Fruit fly (Drosophila melanogaster) whole organism, embryonic: Measurements from ENCODE around the gene Tmep.
A peak's percentile ranks its signal among the peaks of the same experiment; 100 is the strongest.

Experiments
- Abd-B ChIP-seq: fragments of 200-800 bp; sonication (Bioruptor generic); optimal IDR thresholded peaks from 2 replicates; lab custom pipeline; 2018; ENCODE audit warnings: missing biosample characterization, mild to moderate bottlenecking, missing genetic modification characterization, moderate library complexity
- Awh ChIP-seq: fragments of 200-800 bp; sonication (Bioruptor generic); IDR thresholded peaks from 2 replicates; pipeline ENCODE4, ENCODE4 v1.3.6; 2022; ENCODE audit warnings: missing biosample characterization, missing genetic modification characterization
- CG1024 ChIP-seq: fragments of 200-800 bp; sonication (Bioruptor generic); IDR thresholded peaks from 2 replicates; pipeline ENCODE4 v1.3.6; 2022; ENCODE audit warnings: missing biosample characterization, missing genetic modification characterization
- CG10431 ChIP-seq: fragments of 200-800 bp; sonication (Bioruptor generic); optimal IDR thresholded peaks from 3 replicates; lab custom pipeline; 2018; ENCODE audit warnings: missing biosample characterization, mild to moderate bottlenecking, missing genetic modification characterization
- CG10543 ChIP-seq: fragments of 200-800 bp; sonication (Bioruptor generic); optimal IDR thresholded peaks from 3 replicates; lab custom pipeline; 2017; ENCODE audit warnings: missing biosample characterization, mild to moderate bottlenecking, missing genetic modification characterization, moderate library complexity
- CG12659 ChIP-seq: fragments of 200-800 bp; sonication (Bioruptor generic); optimal IDR thresholded peaks from 3 replicates; lab custom pipeline; 2017; ENCODE audit warnings: mild to moderate bottlenecking, missing biosample characterization, missing genetic modification reagents, missing genetic modification characterization
- CG13296 ChIP-seq: fragments of 200-800 bp; sonication (Bioruptor generic); optimal IDR thresholded peaks from 3 replicates; lab custom pipeline; 2018; ENCODE audit warnings: missing biosample characterization, mild to moderate bottlenecking, missing genetic modification characterization
- CG15601 ChIP-seq: fragments of 200-800 bp; sonication (Bioruptor generic); optimal IDR thresholded peaks from 3 replicates; lab custom pipeline; 2019; ENCODE audit warnings: missing biosample characterization, mild to moderate bottlenecking, missing genetic modification characterization, moderate library complexity
- CG2199 ChIP-seq: fragments of 200-800 bp; sonication (Bioruptor generic); IDR thresholded peaks from 3 replicates; pipeline ENCODE4 v1.3.6; 2022; ENCODE audit warnings: missing biosample characterization, missing genetic modification characterization
- CG2678 ChIP-seq: fragments of 200-800 bp; sonication (Bioruptor generic); optimal IDR thresholded peaks from 3 replicates; lab custom pipeline; 2019; ENCODE audit warnings: missing biosample characterization, mild to moderate bottlenecking, missing genetic modification characterization, moderate library complexity
- CG4328 ChIP-seq: fragments of 200-800 bp; sonication (Bioruptor generic); optimal IDR thresholded peaks from 3 replicates; lab custom pipeline; 2017; ENCODE audit warnings: missing biosample characterization, missing genetic modification reagents, missing genetic modification characterization
- CG6854 ChIP-seq: fragments of 200-800 bp; sonication (Bioruptor generic); optimal IDR thresholded peaks from 3 replicates; lab custom pipeline; 2017; ENCODE audit warnings: missing biosample characterization, mild to moderate bottlenecking, missing genetic modification characterization
- CG7987 ChIP-seq: fragments of 200-800 bp; sonication (Bioruptor generic); optimal IDR thresholded peaks from 2 replicates; lab custom pipeline; 2018; ENCODE audit warnings: missing biosample characterization, mild to moderate bottlenecking, missing genetic modification characterization, moderate library complexity
- CG8359 ChIP-seq: fragments of 200-800 bp; sonication (Bioruptor generic); optimal IDR thresholded peaks from 2 replicates; lab custom pipeline; 2017; ENCODE audit warnings: missing biosample characterization, mild to moderate bottlenecking, missing genetic modification characterization, borderline replicate concordance
- CG8765 ChIP-seq: fragments of 200-800 bp; sonication (Bioruptor generic); IDR thresholded peaks from 2 replicates; pipeline ENCODE4 v1.3.6; 2022; ENCODE audit warnings: missing biosample characterization, missing genetic modification characterization
- CG8924 ChIP-seq: fragments of 200-800 bp; optimal IDR thresholded peaks from 3 replicates; lab custom pipeline; 2019; ENCODE audit warnings: missing biosample characterization, mild to moderate bottlenecking, missing genetic modification characterization, moderate library complexity
- CG8944 ChIP-seq: fragments of 200-800 bp; sonication (Bioruptor generic); optimal IDR thresholded peaks from 3 replicates; lab custom pipeline; 2016; ENCODE audit warnings: missing biosample characterization, missing genetic modification characterization
- CoRest ChIP-seq: fragments of 200-800 bp; sonication (Bioruptor generic); optimal IDR thresholded peaks from 3 replicates; lab custom pipeline; 2018; ENCODE audit warnings: missing biosample characterization, mild to moderate bottlenecking, missing genetic modification characterization, moderate library complexity
- CrebB ChIP-seq: fragments of 200-800 bp; sonication (Bioruptor generic); optimal IDR thresholded peaks from 3 replicates; lab custom pipeline; 2018; ENCODE audit warnings: missing biosample characterization, mild to moderate bottlenecking, missing genetic modification characterization
- Dbx ChIP-seq: fragments of 200-800 bp; sonication (Bioruptor generic); IDR thresholded peaks from 3 replicates; pipeline ENCODE4 v1.3.6; 2022; ENCODE audit warnings: missing biosample characterization, missing genetic modification characterization
- Deaf1 ChIP-seq: fragments of 200-800 bp; optimal IDR thresholded peaks from 3 replicates; lab custom pipeline; 2019; ENCODE audit warnings: missing biosample characterization, mild to moderate bottlenecking, missing genetic modification characterization, moderate library complexity
- HLHmδ ChIP-seq: fragments of 200-800 bp; sonication (Bioruptor generic); optimal IDR thresholded peaks from 2 replicates; lab custom pipeline; 2018; ENCODE audit warnings: missing biosample characterization, mild to moderate bottlenecking, missing genetic modification characterization, moderate library complexity
- Hr39 ChIP-seq: fragments of >200 bp; optimal IDR thresholded peaks from 2 replicates; lab custom pipeline; 2017
- Hr51 ChIP-seq, 2 experiments: fragments of 200-800 bp; sonication (Bioruptor generic); optimal IDR thresholded peaks; 2 replicates in 1 of 2; 3 replicates in 1 of 2; lab custom pipeline; 2016 to 2018; ENCODE audit warnings: missing biosample characterization in 2 of 2, missing genetic modification characterization in 2 of 2, mild to moderate bottlenecking in 1 of 2, moderate library complexity in 1 of 2
- Jarid2 ChIP-seq: fragments of 200-800 bp; sonication (Bioruptor generic); optimal IDR thresholded peaks from 3 replicates; lab custom pipeline; 2017; ENCODE audit warnings: mild to moderate bottlenecking, missing biosample characterization, missing genetic modification reagents, missing genetic modification characterization
- Pdp1 ChIP-seq, 2 experiments: fragments of 200-800 bp; sonication (Bioruptor generic); optimal IDR thresholded peaks; 3 replicates each; lab custom pipeline; 2016; ENCODE audit warnings: missing biosample characterization in 2 of 2, missing genetic modification characterization in 2 of 2, mild to moderate bottlenecking in 1 of 2, moderate library complexity in 1 of 2
- Rx ChIP-seq: fragments of 200-800 bp; sonication (Bioruptor generic); IDR thresholded peaks from 2 replicates; pipeline ENCODE4 v1.3.6; 2022; ENCODE audit warnings: missing biosample characterization, missing genetic modification characterization
- Scr ChIP-seq: fragments of 200-800 bp; sonication (Bioruptor generic); IDR thresholded peaks from 2 replicates; pipeline ENCODE4 v1.3.6; 2022; ENCODE audit warnings: missing biosample characterization, missing genetic modification characterization; ENCODE audit not compliant: partially characterized antibody
- Side ChIP-seq: fragments of 200-800 bp; sonication (Bioruptor generic); optimal IDR thresholded peaks from 2 replicates; lab custom pipeline; 2016; ENCODE audit warnings: missing biosample characterization, missing genetic modification characterization
- Trl ChIP-seq, 3 experiments: fragments of >200 bp in 2 of 3; fragments of 200-800 bp in 1 of 3; sonication (Bioruptor generic) in 1 of 3; optimal IDR thresholded peaks; 2 replicates in 1 of 3; 3 replicates in 2 of 3; lab custom pipeline; 2016 to 2017; ENCODE audit warnings: missing biosample characterization in 1 of 3, missing genetic modification characterization in 1 of 3
- cato ChIP-seq: fragments of 200-800 bp; sonication (Bioruptor generic); optimal IDR thresholded peaks from 2 replicates; lab custom pipeline; 2016; ENCODE audit warnings: missing biosample characterization, missing genetic modification characterization, borderline replicate concordance
- crol ChIP-seq: fragments of 200-800 bp; sonication (Bioruptor generic); IDR thresholded peaks from 2 replicates; pipeline ENCODE4 v1.3.6; 2022; ENCODE audit warnings: missing biosample characterization, missing genetic modification characterization
- eve ChIP-seq, 2 experiments: fragments of >200 bp; optimal IDR thresholded peaks; 2 replicates each; lab custom pipeline; 2017; ENCODE audit warnings: missing biosample characterization in 2 of 2, missing genetic modification characterization in 2 of 2
- ftz-f1 ChIP-seq: fragments of 200-800 bp; sonication (Bioruptor generic); optimal IDR thresholded peaks from 2 replicates; lab custom pipeline; 2016; ENCODE audit warnings: missing biosample characterization, missing genetic modification characterization
- h ChIP-seq: fragments of >200 bp; optimal IDR thresholded peaks from 2 replicates; lab custom pipeline; 2017
- hb ChIP-seq: fragments of 200-800 bp; sonication (Bioruptor generic); IDR thresholded peaks from 3 replicates; pipeline ENCODE4 v1.3.6; 2022; ENCODE audit warnings: missing biosample characterization, missing genetic modification characterization; ENCODE audit not compliant: partially characterized antibody
- hkb ChIP-seq, 2 experiments: fragments of 200-800 bp in 1 of 2; fragments of >200 bp in 1 of 2; sonication (Bioruptor generic) in 1 of 2; IDR thresholded peaks in 1 of 2; optimal IDR thresholded peaks in 1 of 2; 2 replicates each; pipeline versions ENCODE4 v1.3.6 to Lab custom; 2017 to 2022; ENCODE audit warnings: missing biosample characterization in 1 of 2, missing genetic modification characterization in 1 of 2
- jing ChIP-seq: fragments of 200-800 bp; sonication (Bioruptor generic); optimal IDR thresholded peaks from 2 replicates; lab custom pipeline; 2018; ENCODE audit warnings: missing biosample characterization, mild to moderate bottlenecking, missing genetic modification characterization
- kay ChIP-seq: fragments of 200-800 bp; sonication (Bioruptor generic); optimal IDR thresholded peaks from 2 replicates; lab custom pipeline; 2016; ENCODE audit warnings: missing biosample characterization, missing genetic modification characterization
- mam ChIP-seq: fragments of 200-800 bp; sonication (Bioruptor generic); optimal IDR thresholded peaks from 3 replicates; lab custom pipeline; 2016; ENCODE audit warnings: missing biosample characterization, missing genetic modification characterization
- otp ChIP-seq: fragments of 200-800 bp; sonication (Bioruptor generic); IDR thresholded peaks from 3 replicates; pipeline ENCODE4, ENCODE4 v1.3.6; 2022; ENCODE audit warnings: missing biosample characterization, missing genetic modification characterization
- sd ChIP-seq: fragments of 200-800 bp; sonication (Bioruptor generic); optimal IDR thresholded peaks from 3 replicates; lab custom pipeline; 2018; ENCODE audit warnings: missing biosample characterization, mild to moderate bottlenecking, missing genetic modification characterization, moderate library complexity
- sens ChIP-seq: fragments of 200-800 bp; sonication (Bioruptor generic); peaks from one replicate; lab custom pipeline; 2016; ENCODE audit warnings: missing biosample characterization, missing genetic modification characterization
- tna ChIP-seq: fragments of 200-800 bp; sonication (Bioruptor generic); IDR thresholded peaks from 2 replicates; pipeline ENCODE4 v1.3.6; 2022; ENCODE audit warnings: missing biosample characterization, missing genetic modification characterization; ENCODE audit not compliant: partially characterized antibody
- z ChIP-seq: fragments of 200-800 bp; sonication (Bioruptor generic); IDR thresholded peaks from 3 replicates; pipeline ENCODE4 v1.3.6; 2022; ENCODE audit warnings: missing biosample characterization, missing genetic modification characterization

Gene Tmep

DNA sequence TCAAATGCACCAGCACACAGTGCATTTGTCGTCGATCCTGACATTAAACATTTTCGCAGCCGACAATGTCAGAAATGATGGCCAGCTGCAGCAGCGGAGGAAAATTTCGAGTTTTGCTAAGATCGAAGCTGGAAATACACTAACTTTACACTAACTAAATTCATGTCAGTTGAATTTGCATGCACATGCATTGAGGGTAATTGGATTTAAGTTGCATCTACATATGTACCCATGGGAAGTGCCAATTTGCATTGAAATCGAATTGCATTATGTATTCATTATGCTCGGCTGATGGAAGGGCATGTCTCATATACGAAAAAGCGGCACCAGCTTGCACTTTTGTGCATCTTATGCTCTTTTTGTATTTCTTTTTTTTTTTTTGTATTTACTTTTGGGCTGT lies 15.8 kb downstream of the Tmep start (continued):
- no peak for TF ChIP-seq CG8924 (tag; lab: Kevin White, UChicago)
- TF ChIP-seq otp (GFP tag; lab: Robert Waterston, UW) = 0 out of 3 replicates have a peak, but pooled peaks have one; percentile 15

DNA sequence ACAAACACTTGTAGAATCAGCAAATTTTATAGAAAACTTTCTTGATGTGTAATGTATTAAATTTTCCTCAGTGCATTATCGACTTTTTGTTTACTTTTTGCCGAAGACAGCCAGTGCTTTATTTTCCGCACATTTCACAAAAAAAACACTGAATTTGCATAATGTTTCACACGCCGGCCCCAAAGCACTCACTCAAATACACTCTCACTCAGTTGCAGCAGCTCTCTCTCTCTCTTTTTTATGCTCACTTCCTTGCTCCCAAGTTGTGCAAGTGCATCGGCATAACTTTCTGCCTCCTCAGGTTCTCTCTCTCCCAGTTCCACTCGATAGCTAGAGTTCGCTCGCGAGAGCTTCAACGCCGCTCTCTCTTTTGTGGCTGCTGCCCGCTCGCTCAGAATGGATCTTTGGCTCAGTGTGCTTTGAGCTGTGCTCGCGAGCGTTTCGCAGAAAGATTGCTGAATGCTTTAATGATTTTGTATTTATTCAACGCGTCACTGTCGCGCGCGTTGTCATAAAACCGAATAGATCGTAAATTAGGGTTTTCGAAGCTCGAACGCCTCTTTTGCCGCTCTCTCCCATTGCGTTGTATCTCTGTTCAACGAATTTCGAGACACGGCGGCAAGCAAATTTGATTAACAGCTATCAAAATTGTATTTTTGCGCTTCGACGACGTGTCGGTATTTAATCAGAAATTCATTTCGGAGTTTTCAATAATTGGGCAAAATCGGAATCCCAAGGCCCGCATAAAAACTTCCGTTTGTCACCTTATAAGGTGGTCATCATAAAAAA lies 17.5 kb downstream of the Tmep start:
- no peak for TF ChIP-seq CG4328 (GFP tag; lab: Kevin White, UChicago)
- TF ChIP-seq Pdp1 (GFP tag; optimal IDR thresholded peaks at IDR 0.05; lab: Kevin White, UChicago) = peak in 1 of 2 experiments; percentile 78
- peak; percentile 42; the same call in 1 of the 2 replicates for TF ChIP-seq CG8765 (GFP tag; lab: Robert Waterston, UW)
- TF ChIP-seq crol = peak; percentile 30; the same call in 1 of the 2 replicates
- peak; percentile 44 for TF ChIP-seq Deaf1 (tag; lab: Kevin White, UChicago)
- TF ChIP-seq Side (GFP tag; lab: Kevin White, UChicago) = peak; percentile 9
- TF ChIP-seq Rx (GFP tag; lab: Robert Waterston, UW) = no peak
- TF ChIP-seq CG10543 (GFP tag; lab: Kevin White, UChicago) = peak; percentile 5
- TF ChIP-seq sd (tag; lab: Kevin White, UChicago) = peak; percentile 76
- TF ChIP-seq CG12659 = no peak
- peak; percentile 50 for TF ChIP-seq CG6854 (GFP tag; lab: Kevin White, UChicago)
- no peak for TF ChIP-seq hb (GFP tag; lab: Robert Waterston, UW)
- TF ChIP-seq tna (GFP tag; lab: Robert Waterston, UW) = peak; percentile 48; the same call in 1 of the 2 replicates
- peak; percentile 27; the same call in 1 of the 2 replicates for TF ChIP-seq Awh
- peak; percentile 71 for TF ChIP-seq sens (GFP tag; lab: Kevin White, UChicago)
- TF ChIP-seq Hr51 (GFP tag; optimal IDR thresholded peaks at IDR 0.05; lab: Kevin White, UChicago) = no peak
- TF ChIP-seq eve (GFP tag; optimal IDR thresholded peaks at IDR 0.05; lab: Kevin White, UChicago) = no peak
- no peak for TF ChIP-seq kay (GFP tag; lab: Kevin White, UChicago)
- peak; percentile 29 for TF ChIP-seq CrebB (tag; lab: Kevin White, UChicago)
- TF ChIP-seq CG2199 (GFP tag; lab: Robert Waterston, UW) = peak; percentile 61; the same call in 1 of the 3 replicates
- TF ChIP-seq CG2678 (tag; lab: Kevin White, UChicago) = peak; percentile 24
- peak; percentile 73 for TF ChIP-seq HLHmδ (GFP tag; lab: Kevin White, UChicago)
- TF ChIP-seq Jarid2 (GFP tag; lab: Kevin White, UChicago) = peak; percentile 98
- no peak for TF ChIP-seq CG10431 (GFP tag; lab: Kevin White, UChicago)
- no peak for TF ChIP-seq h (lab: Kevin White, UChicago)
- TF ChIP-seq CG15601 = no peak
- TF ChIP-seq CG7987 (GFP tag; lab: Kevin White, UChicago) = peak; percentile 56
- TF ChIP-seq Abd-B (GFP tag; lab: Kevin White, UChicago) = peak; percentile 21
- TF ChIP-seq cato (GFP tag; lab: Kevin White, UChicago) = no peak
- peak; percentile 9; the same call in 1 of the 2 replicates for TF ChIP-seq CG1024 (GFP tag; lab: Robert Waterston, UW)
- TF ChIP-seq z (GFP tag; lab: Robert Waterston, UW) = peak; percentile 99
- peak; percentile 96 to 100 for TF ChIP-seq Trl (optimal IDR thresholded peaks at IDR 0.05; lab: Kevin White, UChicago)
- TF ChIP-seq Trl (GFP tag; optimal IDR thresholded peaks at IDR 0.05; lab: Kevin White, UChicago) = peak; percentile 78
- peak; percentile 52; the same call in 1 of the 3 replicates for TF ChIP-seq Dbx (GFP tag; lab: Robert Waterston, UW)
- no peak for TF ChIP-seq jing (GFP tag; lab: Kevin White, UChicago)
- TF ChIP-seq hkb (optimal IDR thresholded peaks at IDR 0.05; lab: Kevin White, UChicago) = no peak
- peak; percentile 56 for TF ChIP-seq hkb (GFP tag; IDR thresholded peaks at IDR 0.05; lab: Robert Waterston, UW)
- peak; percentile 70 for TF ChIP-seq CG8359 (GFP tag; lab: Kevin White, UChicago)
- peak; percentile 9 for TF ChIP-seq ftz-f1 (GFP tag; lab: Kevin White, UChicago)
- TF ChIP-seq Scr (GFP tag; lab: Robert Waterston, UW) = peak; percentile 54
- TF ChIP-seq CG8944 (GFP tag; lab: Kevin White, UChicago) = no peak
- TF ChIP-seq mam = no peak
- TF ChIP-seq Hr39 (lab: Kevin White, UChicago) = no peak
- no peak for TF ChIP-seq CoRest (tag; lab: Kevin White, UChicago)
- peak; percentile 37 for TF ChIP-seq CG13296 (GFP tag; lab: Kevin White, UChicago)
